Fruit fly (Drosophila melanogaster) whole organism, embryonic: ENCODE results near the gene CG14356.

ENCODE experiments used
- Awh ChIP-seq: fragments of 200-800 bp; sonication (Bioruptor generic); IDR thresholded peaks from 2 replicates; pipeline ENCODE4, ENCODE4 v1.3.6; 2022; ENCODE audit warnings: missing biosample characterization, missing genetic modification characterization
- CG10654 ChIP-seq: fragments of 200-800 bp; sonication (Bioruptor generic); optimal IDR thresholded peaks from 2 replicates; lab custom pipeline; 2016; ENCODE audit warnings: missing biosample characterization, missing genetic modification characterization
- CG11504 ChIP-seq: fragments of 200-800 bp; sonication (Bioruptor generic); optimal IDR thresholded peaks from 3 replicates; lab custom pipeline; 2019; ENCODE audit warnings: missing biosample characterization, mild to moderate bottlenecking, missing genetic modification characterization, moderate library complexity
- CG11695 ChIP-seq: fragments of 200-800 bp; sonication (Bioruptor generic); IDR thresholded peaks from 3 replicates; pipeline ENCODE4 v1.3.6; 2022; ENCODE audit warnings: missing biosample characterization, missing genetic modification characterization
- CG12155 ChIP-seq: fragments of 200-800 bp; sonication (Bioruptor generic); optimal IDR thresholded peaks from 3 replicates; lab custom pipeline; 2016; ENCODE audit warnings: missing biosample characterization, missing genetic modification characterization
- CG1233 ChIP-seq: fragments of 200-800 bp; sonication (Bioruptor generic); optimal IDR thresholded peaks from 4 replicates; lab custom pipeline; 2018; ENCODE audit warnings: missing biosample characterization, mild to moderate bottlenecking, missing genetic modification characterization
- CG12744 ChIP-seq: fragments of 200-800 bp; sonication (Bioruptor generic); optimal IDR thresholded peaks from 2 replicates; lab custom pipeline; 2016; ENCODE audit warnings: missing biosample characterization, missing genetic modification characterization
- CG13296 ChIP-seq: fragments of 200-800 bp; sonication (Bioruptor generic); optimal IDR thresholded peaks from 3 replicates; lab custom pipeline; 2018; ENCODE audit warnings: missing biosample characterization, mild to moderate bottlenecking, missing genetic modification characterization
- CG13424 ChIP-seq: fragments of 200-800 bp; sonication (Bioruptor generic); optimal IDR thresholded peaks from 2 replicates; lab custom pipeline; 2019; ENCODE audit warnings: missing biosample characterization, mild to moderate bottlenecking, missing genetic modification characterization, moderate library complexity
- CG14441 ChIP-seq: fragments of 200-800 bp; sonication (Bioruptor generic); IDR thresholded peaks from 2 replicates; pipeline ENCODE4 v1.3.6; 2022; ENCODE audit warnings: missing biosample characterization, missing genetic modification characterization
- CG15011 ChIP-seq: fragments of 200-800 bp; sonication (Bioruptor generic); optimal IDR thresholded peaks from 3 replicates; lab custom pipeline; 2018; ENCODE audit warnings: missing biosample characterization, mild to moderate bottlenecking, missing genetic modification characterization
- CG15514 ChIP-seq: fragments of 200-800 bp; sonication (Bioruptor generic); optimal IDR thresholded peaks from 3 replicates; lab custom pipeline; 2017; ENCODE audit warnings: missing biosample characterization, missing genetic modification characterization, mild to moderate bottlenecking, moderate library complexity, missing genetic modification reagents
- CG17612 ChIP-seq: fragments of 200-800 bp; sonication (Bioruptor generic); IDR thresholded peaks from 2 replicates; pipeline ENCODE4 v1.3.6; 2022; ENCODE audit warnings: missing biosample characterization, missing genetic modification characterization
- CG17912 ChIP-seq: fragments of 200-800 bp; sonication (Bioruptor generic); optimal IDR thresholded peaks from 2 replicates; lab custom pipeline; 2018; ENCODE audit warnings: missing biosample characterization, mild to moderate bottlenecking, missing genetic modification characterization
- CG2116 ChIP-seq: fragments of 200-800 bp; sonication (Bioruptor generic); optimal IDR thresholded peaks from 3 replicates; lab custom pipeline; 2018; ENCODE audit warnings: missing biosample characterization, mild to moderate bottlenecking, missing genetic modification characterization
- CG4328 ChIP-seq: fragments of 200-800 bp; sonication (Bioruptor generic); optimal IDR thresholded peaks from 3 replicates; lab custom pipeline; 2017; ENCODE audit warnings: missing biosample characterization, missing genetic modification reagents, missing genetic modification characterization
- CG4360 ChIP-seq: fragments of 200-800 bp; sonication (Bioruptor generic); IDR thresholded peaks from 2 replicates; pipeline ENCODE4 v1.3.6; 2022; ENCODE audit warnings: missing biosample characterization, missing genetic modification characterization
- CG4617 ChIP-seq: fragments of 200-800 bp; sonication (Bioruptor generic); optimal IDR thresholded peaks from 3 replicates; lab custom pipeline; 2016; ENCODE audit warnings: missing biosample characterization, missing genetic modification characterization, borderline replicate concordance
- CG6272 ChIP-seq: fragments of 200-800 bp; sonication (Bioruptor generic); IDR thresholded peaks from 2 replicates; pipeline ENCODE4 v1.3.6; 2022; ENCODE audit warnings: missing biosample characterization, missing genetic modification characterization
- CG6689 ChIP-seq: fragments of 200-800 bp; sonication (Bioruptor generic); IDR thresholded peaks from 2 replicates; pipeline ENCODE4 v1.3.6; 2022; ENCODE audit warnings: missing biosample characterization, missing genetic modification characterization
- CG7839 ChIP-seq: fragments of 200-800 bp; sonication (Bioruptor generic); optimal IDR thresholded peaks from 3 replicates; lab custom pipeline; 2018; ENCODE audit warnings: missing biosample characterization, mild to moderate bottlenecking, missing genetic modification characterization, moderate library complexity
- CG8388 ChIP-seq: fragments of 200-800 bp; sonication (Bioruptor generic); optimal IDR thresholded peaks from 2 replicates; lab custom pipeline; 2019; ENCODE audit warnings: missing biosample characterization, mild to moderate bottlenecking, missing genetic modification characterization, moderate library complexity
- Deaf1 ChIP-seq: fragments of 200-800 bp; optimal IDR thresholded peaks from 3 replicates; lab custom pipeline; 2019; ENCODE audit warnings: missing biosample characterization, mild to moderate bottlenecking, missing genetic modification characterization, moderate library complexity
- Doc3 ChIP-seq: fragments of 200-800 bp; sonication (Bioruptor generic); IDR thresholded peaks from 3 replicates; pipeline ENCODE4 v1.3.6; 2022; ENCODE audit warnings: missing biosample characterization, missing genetic modification characterization; ENCODE audit not compliant: partially characterized antibody
- E2f1 ChIP-seq: fragments of 200-800 bp; sonication (Bioruptor generic); IDR thresholded peaks from 2 replicates; pipeline ENCODE4 v1.3.6; 2022; ENCODE audit warnings: missing biosample characterization, missing genetic modification characterization
- HLH54F ChIP-seq: fragments of 200-800 bp; sonication (Bioruptor generic); optimal IDR thresholded peaks from 3 replicates; lab custom pipeline; 2016; ENCODE audit warnings: missing biosample characterization, missing genetic modification characterization
- Hsf ChIP-seq: fragments of 200-800 bp; sonication (Bioruptor generic); optimal IDR thresholded peaks from 3 replicates; lab custom pipeline; 2016; ENCODE audit warnings: missing biosample characterization, missing genetic modification characterization
- Kr ChIP-seq: fragments of 200-800 bp; sonication (Bioruptor generic); optimal IDR thresholded peaks from 2 replicates; lab custom pipeline; 2017; ENCODE audit warnings: missing biosample characterization, mild to moderate bottlenecking, missing genetic modification characterization
- Mes4 ChIP-seq: fragments of 200-800 bp; sonication (Bioruptor generic); optimal IDR thresholded peaks from 2 replicates; lab custom pipeline; 2016; ENCODE audit warnings: missing biosample characterization, missing genetic modification characterization
- Nf-YB ChIP-seq: fragments of 200-800 bp; sonication (Bioruptor generic); optimal IDR thresholded peaks from 3 replicates; lab custom pipeline; 2019; ENCODE audit warnings: missing biosample characterization, mild to moderate bottlenecking, missing genetic modification characterization, moderate library complexity
- Pdp1 ChIP-seq, 2 experiments: fragments of 200-800 bp; sonication (Bioruptor generic); optimal IDR thresholded peaks; 3 replicates each; lab custom pipeline; 2016; ENCODE audit warnings: missing biosample characterization in 2 of 2, missing genetic modification characterization in 2 of 2, mild to moderate bottlenecking in 1 of 2, moderate library complexity in 1 of 2
- cg ChIP-seq: fragments of 200-800 bp; sonication (Bioruptor generic); optimal IDR thresholded peaks from 3 replicates; lab custom pipeline; 2019; ENCODE audit warnings: missing biosample characterization, mild to moderate bottlenecking, missing genetic modification characterization, moderate library complexity
- chif ChIP-seq, 2 experiments: fragments of 200-800 bp; sonication (Bioruptor generic); optimal IDR thresholded peaks; 3 replicates each; lab custom pipeline; 2016; ENCODE audit warnings: missing biosample characterization in 2 of 2, missing genetic modification characterization in 2 of 2
- chinmo ChIP-seq: fragments of 200-800 bp; sonication (Bioruptor generic); IDR thresholded peaks from 4 replicates; pipeline ENCODE4 v1.3.6; 2022; ENCODE audit warnings: missing biosample characterization, missing genetic modification characterization; ENCODE audit not compliant: partially characterized antibody
- croc ChIP-seq: fragments of 200-800 bp; sonication (Bioruptor generic); conservative IDR thresholded peaks from 3 replicates; pipeline ENCODE4 v1.3.6; 2022; ENCODE audit warnings: missing biosample characterization, missing genetic modification characterization
- dm ChIP-seq: fragments of 200-800 bp; sonication (Bioruptor generic); optimal IDR thresholded peaks from 3 replicates; lab custom pipeline; 2016; ENCODE audit warnings: missing biosample characterization, missing genetic modification characterization
- dysf ChIP-seq: fragments of 200-800 bp; sonication (Bioruptor generic); IDR thresholded peaks from 3 replicates; pipeline ENCODE4 v1.3.6; 2022; ENCODE audit warnings: missing biosample characterization, missing genetic modification characterization
- en ChIP-seq: fragments of 200-800 bp; sonication (Bioruptor generic); optimal IDR thresholded peaks from 2 replicates; lab custom pipeline; 2016; ENCODE audit warnings: missing biosample characterization, missing genetic modification characterization
- gem ChIP-seq: fragments of 200-800 bp; sonication (Bioruptor generic); optimal IDR thresholded peaks from 2 replicates; lab custom pipeline; 2019; ENCODE audit warnings: missing biosample characterization, mild to moderate bottlenecking, missing genetic modification characterization, moderate library complexity
- gro ChIP-seq: fragments of 200-800 bp; sonication (Bioruptor generic); optimal IDR thresholded peaks from 2 replicates; lab custom pipeline; 2016; ENCODE audit warnings: missing biosample characterization, missing genetic modification characterization
- h ChIP-seq: fragments of >200 bp; optimal IDR thresholded peaks from 2 replicates; lab custom pipeline; 2017
- jigr1 ChIP-seq: fragments of 200-800 bp; sonication (Bioruptor generic); IDR thresholded peaks from 3 replicates; pipeline ENCODE4 v1.3.6; 2022; ENCODE audit warnings: missing biosample characterization, missing genetic modification characterization
- kay ChIP-seq: fragments of 200-800 bp; sonication (Bioruptor generic); optimal IDR thresholded peaks from 2 replicates; lab custom pipeline; 2016; ENCODE audit warnings: missing biosample characterization, missing genetic modification characterization
- lilli ChIP-seq: fragments of 200-800 bp; sonication (Bioruptor generic); optimal IDR thresholded peaks from 3 replicates; lab custom pipeline; 2016; ENCODE audit warnings: missing biosample characterization, missing genetic modification characterization
- lola ChIP-seq, 3 experiments: fragments of >200 bp in 2 of 3; fragments of 200-800 bp in 1 of 3; sonication (Bioruptor generic) in 1 of 3; optimal IDR thresholded peaks; 2 replicates each; lab custom pipeline; 2017 to 2019; ENCODE audit warnings: missing biosample characterization in 3 of 3, missing genetic modification characterization in 3 of 3, mild to moderate bottlenecking in 1 of 3, moderate library complexity in 1 of 3
- otp ChIP-seq: fragments of 200-800 bp; sonication (Bioruptor generic); IDR thresholded peaks from 3 replicates; pipeline ENCODE4, ENCODE4 v1.3.6; 2022; ENCODE audit warnings: missing biosample characterization, missing genetic modification characterization
- ro ChIP-seq: fragments of 200-800 bp; sonication (Bioruptor generic); IDR thresholded peaks from 2 replicates; pipeline ENCODE4 v1.3.6; 2022; ENCODE audit warnings: missing biosample characterization, missing genetic modification characterization
- trem ChIP-seq: fragments of 200-800 bp; optimal IDR thresholded peaks from 3 replicates; lab custom pipeline; 2019; ENCODE audit warnings: missing biosample characterization, mild to moderate bottlenecking, missing genetic modification characterization, moderate library complexity

The CG14356 gene

dm6 chr3R:14125479-14126121, 6.3 kb downstream of the CG14356 start, which contains the start of the genes 140up and Polr2B (continued):
- TF ChIP-seq ro (peak; percentile 57; the same call in 1 of the 2 replicates), Deaf1 (tag; lab: Kevin White, UChicago) (peak; percentile 72), CG1233 (GFP tag; lab: Kevin White, UChicago) (peak; percentile 92), CG4617 (GFP tag; lab: Kevin White, UChicago) (peak; percentile 96), Doc3 (GFP tag; lab: Robert Waterston, UW) (no peak), CG6272 (peak; percentile 93), HLH54F (peak; percentile 83), Awh (GFP tag; lab: Robert Waterston, UW) (peak; percentile 89), CG12155 (peak; percentile 94), CG11695 (GFP tag; lab: Robert Waterston, UW) (peak; percentile 100), CG12744 (GFP tag; lab: Kevin White, UChicago) (peak; percentile 55), CG14441 (peak; percentile 92), CG11504 (peak; percentile 92), CG4360 (GFP tag; lab: Robert Waterston, UW) (peak; percentile 52; the same call in 1 of the 2 replicates)

- TF ChIP-seq trem (tag; lab: Kevin White, UChicago), result peak; percentile 75
- peak; percentile 45 for TF ChIP-seq Nf-YB (GFP tag; lab: Kevin White, UChicago)
- TF ChIP-seq otp (GFP tag; lab: Robert Waterston, UW), result no peak
- TF ChIP-seq CG7839 (tag; lab: Kevin White, UChicago), result peak; percentile 62
- TF ChIP-seq CG4328 (GFP tag; lab: Kevin White, UChicago), result no peak
- no peak; the same call in 2 of the 3 replicates for TF ChIP-seq croc (GFP tag; lab: Robert Waterston, UW)
- TF ChIP-seq CG17912 (GFP tag; lab: Kevin White, UChicago), result no peak
- TF ChIP-seq dm (GFP tag; lab: Kevin White, UChicago), result peak; percentile 17
- peak; percentile 60 for TF ChIP-seq CG8388 (GFP tag; lab: Kevin White, UChicago)
- TF ChIP-seq gem (tag; lab: Kevin White, UChicago), result peak; percentile 81
- peak; percentile 78 for TF ChIP-seq Hsf (GFP tag; lab: Kevin White, UChicago)
- no peak for TF ChIP-seq CG17612 (GFP tag; lab: Robert Waterston, UW)
- TF ChIP-seq h, result no peak
- TF ChIP-seq cg (GFP tag; lab: Kevin White, UChicago), result no peak
- no peak for TF ChIP-seq CG15011 (GFP tag; lab: Kevin White, UChicago)
- TF ChIP-seq lola (GFP tag; optimal IDR thresholded peaks at IDR 0.05; lab: Kevin White, UChicago), result peak in 1 of 3 experiments; percentile 63
- peak; percentile 77 for TF ChIP-seq CG2116 (GFP tag; lab: Kevin White, UChicago)
- peak; percentile 60; the same call in 2 of the 3 replicates for TF ChIP-seq dysf (GFP tag; lab: Robert Waterston, UW)
- TF ChIP-seq CG11695 (GFP tag; lab: Robert Waterston, UW), result peak; percentile 72; the same call in 2 of the 3 replicates
- TF ChIP-seq Deaf1 (tag; lab: Kevin White, UChicago), result peak; percentile 5
- peak; percentile 22 to 63 for TF ChIP-seq chif (GFP tag; optimal IDR thresholded peaks at IDR 0.05; lab: Kevin White, UChicago)
- TF ChIP-seq en (GFP tag; lab: Kevin White, UChicago), result peak; percentile 17
- peak; percentile 74 for TF ChIP-seq CG10654
- peak; percentile 49; the same call in 1 of the 2 replicates for TF ChIP-seq CG14441
- TF ChIP-seq CG13296 (GFP tag; lab: Kevin White, UChicago), result peak; percentile 23
- peak; percentile 45; the same call in 1 of the 2 replicates for TF ChIP-seq E2f1
- TF ChIP-seq Mes4 (GFP tag; lab: Kevin White, UChicago), result peak; percentile 22
- TF ChIP-seq chinmo (GFP tag; lab: Robert Waterston, UW), result no peak
- TF ChIP-seq jigr1 (GFP tag; lab: Robert Waterston, UW), result no peak
- TF ChIP-seq Kr (GFP tag; lab: Kevin White, UChicago), result no peak
- TF ChIP-seq CG13424 (tag; lab: Kevin White, UChicago), result peak; percentile 67
- TF ChIP-seq gro (GFP tag; lab: Kevin White, UChicago), result peak; percentile 42
- TF ChIP-seq kay, result peak; percentile 85
- peak; percentile 72 for TF ChIP-seq CG6689
- peak; percentile 62 for TF ChIP-seq CG15514 (GFP tag; lab: Kevin White, UChicago)
- TF ChIP-seq lilli (GFP tag; lab: Kevin White, UChicago), result peak; percentile 81
- peak; percentile 41 to 71 for TF ChIP-seq Pdp1 (GFP tag; optimal IDR thresholded peaks at IDR 0.05; lab: Kevin White, UChicago)
Measured at dm6 chr3R:14122347-14122812, 9.5 kb downstream of the CG14356 start, which contains the start of the genes Abi and twf. TSS of gene Abi (minus strand) at chr3R:14122420. TSS of gene twf (plus strand) at chr3R:14122654.
